Worm (Caenorhabditis elegans) whole organism, L4 larva: ENCODE measurements around the gene Y39A1A.24.

Experiments used
- F10B5.3 ChIP-seq: sonication (generic microtip); optimal IDR thresholded peaks from 2 replicates; lab custom pipeline; 2016; ENCODE audit warnings: mild to moderate bottlenecking, missing genetic modification characterization, missing compliant biosample characterization
- F44E2.7 ChIP-seq: fragments of 200-800 bp; sonication (Bioruptor generic); IDR thresholded peaks from 2 replicates; pipeline ENCODE4 v2.1.2; 2022; ENCODE audit warnings: missing genetic modification characterization, missing compliant biosample characterization
- F49E8.2 ChIP-seq: sonication (generic microtip); optimal IDR thresholded peaks from 2 replicates; lab custom pipeline; 2016; ENCODE audit warnings: missing compliant biosample characterization, mild to moderate bottlenecking, missing genetic modification characterization, borderline replicate concordance
- Y105C5A.15 ChIP-seq: fragments of 200-800 bp; sonication (Bioruptor generic); IDR thresholded peaks from 2 replicates; pipeline ENCODE4 v1.3.6; 2022; ENCODE audit warnings: missing genetic modification characterization, missing compliant biosample characterization
- ZK546.5 ChIP-seq, 2 experiments: sonication (generic microtip); optimal IDR thresholded peaks; 2 replicates each; lab custom pipeline; 2017; ENCODE audit warnings: missing biosample characterization in 2 of 2, missing genetic modification characterization in 2 of 2
- aha-1 ChIP-seq: fragments of 150-350 bp; peaks from one replicate; lab custom pipeline; 2014; ENCODE audit warnings: missing biosample characterization, missing genetic modification characterization
- ceh-28 ChIP-seq: fragments of 150-350 bp; optimal IDR thresholded peaks from 2 replicates; lab custom pipeline; 2014; ENCODE audit warnings: missing biosample characterization, missing genetic modification reagents, missing genetic modification characterization
- ceh-82 ChIP-seq: sonication (generic microtip); optimal IDR thresholded peaks from 2 replicates; lab custom pipeline; 2017; ENCODE audit warnings: missing biosample characterization, missing genetic modification characterization
- ctbp-1 ChIP-seq: fragments of 200-800 bp; sonication (Bioruptor generic); IDR thresholded peaks from 2 replicates; pipeline ENCODE4 v1.3.6; 2022; ENCODE audit warnings: missing genetic modification reagents, missing genetic modification characterization, missing compliant biosample characterization
- daf-16 ChIP-seq, 3 experiments: sonication (generic microtip); optimal IDR thresholded peaks; 2 replicates each; lab custom pipeline; 2016 to 2017; ENCODE audit warnings: missing genetic modification characterization in 3 of 3, missing genetic modification reagents in 3 of 3, mild to moderate bottlenecking in 2 of 3, missing compliant biosample characterization in 2 of 3, missing biosample characterization in 1 of 3, moderate library complexity in 1 of 3
- daf-8 ChIP-seq: fragments of 200-800 bp; sonication (Bioruptor generic); IDR thresholded peaks from 2 replicates; pipeline ENCODE4 v1.3.6; 2022; ENCODE audit warnings: missing genetic modification characterization, missing compliant biosample characterization
- dmd-6 ChIP-seq: fragments of 200-800 bp; sonication (Bioruptor generic); IDR thresholded peaks from 2 replicates; pipeline ENCODE4 v1.3.6; 2022; ENCODE audit warnings: missing genetic modification reagents, missing genetic modification characterization, missing compliant biosample characterization
- dmd-8 ChIP-seq: fragments of 200-800 bp; sonication (Bioruptor generic); IDR thresholded peaks from 2 replicates; pipeline ENCODE4 v1.3.6; 2022; ENCODE audit warnings: missing genetic modification characterization, missing compliant biosample characterization
- duxl-1 ChIP-seq: sonication (generic microtip); optimal IDR thresholded peaks from 2 replicates; lab custom pipeline; 2016; ENCODE audit warnings: mild to moderate bottlenecking, missing genetic modification characterization, moderate library complexity, missing compliant biosample characterization; ENCODE audit not compliant: poor library complexity
- fkh-10 ChIP-seq: fragments of 150-350 bp; optimal IDR thresholded peaks from 2 replicates; lab custom pipeline; 2014; ENCODE audit warnings: missing biosample characterization, missing genetic modification reagents, missing genetic modification characterization
- hlh-30 ChIP-seq: sonication (generic microtip); optimal IDR thresholded peaks from 2 replicates; lab custom pipeline; 2017; ENCODE audit warnings: antibody characterized with exemption, mild to moderate bottlenecking, missing genetic modification characterization, missing compliant biosample characterization; ENCODE audit not compliant: insufficient read depth
- lim-7 ChIP-seq: fragments of 200-800 bp; sonication (Bioruptor generic); IDR thresholded peaks from 2 replicates; pipeline ENCODE4 v1.3.6; 2022; ENCODE audit warnings: missing genetic modification characterization, missing compliant biosample characterization
- lin-1 ChIP-seq: fragments of 200-800 bp; sonication (Bioruptor generic); IDR thresholded peaks from 2 replicates; pipeline ENCODE4 v1.3.6; 2022; ENCODE audit warnings: missing genetic modification reagents, missing genetic modification characterization, missing compliant biosample characterization
- lin-29 ChIP-seq: fragments of 200-800 bp; sonication (Bioruptor generic); IDR thresholded peaks from 2 replicates; pipeline ENCODE4 v1.3.6; 2022; ENCODE audit warnings: missing genetic modification reagents, missing genetic modification characterization, missing compliant biosample characterization
- lir-3 ChIP-seq: sonication (generic microtip); optimal IDR thresholded peaks from 2 replicates; lab custom pipeline; 2016; ENCODE audit warnings: mild to moderate bottlenecking, missing genetic modification characterization, missing compliant biosample characterization
- lsy-2 ChIP-seq, 2 experiments: fragments of 150-350 bp in 1 of 2; sonication (generic microtip) in 1 of 2; optimal IDR thresholded peaks; 2 replicates each; lab custom pipeline; 2014 to 2017; ENCODE audit warnings: missing biosample characterization in 2 of 2, missing genetic modification characterization in 2 of 2
- mep-1 ChIP-seq: fragments of 150-350 bp; sonication (generic microtip); optimal IDR thresholded peaks from 3 replicates; lab custom pipeline; 2014; ENCODE audit warnings: missing biosample characterization, missing genetic modification characterization
- mes-2 ChIP-seq: sonication (generic microtip); optimal IDR thresholded peaks from 2 replicates; lab custom pipeline; 2016; ENCODE audit warnings: missing genotype, mild to moderate bottlenecking, missing genetic modification characterization, missing compliant biosample characterization; ENCODE audit not compliant: poor library complexity, severe bottlenecking
- nhr-11 ChIP-seq: fragments of 150-350 bp; optimal IDR thresholded peaks from 2 replicates; lab custom pipeline; 2014; ENCODE audit warnings: missing biosample characterization, missing genetic modification characterization
- nhr-41 ChIP-seq: fragments of 200-800 bp; sonication (Bioruptor generic); IDR thresholded peaks from 2 replicates; pipeline ENCODE4 v1.3.6; 2022; ENCODE audit warnings: missing genetic modification reagents, missing genetic modification characterization, missing compliant biosample characterization
- nhr-6 ChIP-seq: fragments of 150-350 bp; optimal IDR thresholded peaks from 2 replicates; lab custom pipeline; 2014; ENCODE audit warnings: missing biosample characterization, missing genetic modification characterization
- rbr-2 ChIP-seq: sonication (generic microtip); optimal IDR thresholded peaks from 2 replicates; lab custom pipeline; 2016; ENCODE audit warnings: missing genotype, missing genetic modification characterization, missing compliant biosample characterization
- saeg-2 ChIP-seq: fragments of 200-800 bp; sonication (Bioruptor generic); IDR thresholded peaks from 2 replicates; pipeline ENCODE4 v1.3.6; 2022; ENCODE audit warnings: missing genetic modification reagents, missing genetic modification characterization, missing compliant biosample characterization
- sdz-12 ChIP-seq: fragments of 200-800 bp; sonication (Bioruptor generic); optimal IDR thresholded peaks from 2 replicates; lab custom pipeline; 2018; ENCODE audit warnings: mild to moderate bottlenecking, missing genetic modification characterization, missing compliant biosample characterization
- skn-1 ChIP-seq: fragments of 150-350 bp; optimal IDR thresholded peaks from 2 replicates; lab custom pipeline; 2014; ENCODE audit warnings: missing biosample characterization, missing genetic modification characterization
- spr-3 ChIP-seq: fragments of 200-800 bp; sonication (Bioruptor generic); optimal IDR thresholded peaks from 2 replicates; lab custom pipeline; 2018; ENCODE audit warnings: mild to moderate bottlenecking, missing genetic modification characterization, missing compliant biosample characterization
- unc-130 ChIP-seq: sonication (generic microtip); optimal IDR thresholded peaks from 2 replicates; lab custom pipeline; 2016; ENCODE audit warnings: missing genetic modification reagents, missing genetic modification characterization, missing compliant biosample characterization
- unc-62 ChIP-seq, 3 experiments: fragments of 150-350 bp in 1 of 3; sonication (generic microtip); optimal IDR thresholded peaks in 2 of 3; peaks in 1 of 3; 1 replicate in 1 of 3; 2 replicates in 2 of 3; lab custom pipeline; 2014 to 2017; ENCODE audit warnings: missing biosample characterization in 3 of 3, missing genetic modification characterization in 3 of 3, missing genetic modification reagents in 3 of 3, missing genotype in 1 of 3
- zip-2 ChIP-seq: fragments of 150-350 bp; optimal IDR thresholded peaks from 2 replicates; lab custom pipeline; 2014; ENCODE audit warnings: missing biosample characterization, missing genetic modification characterization

Y39A1A.24 gene

DNA sequence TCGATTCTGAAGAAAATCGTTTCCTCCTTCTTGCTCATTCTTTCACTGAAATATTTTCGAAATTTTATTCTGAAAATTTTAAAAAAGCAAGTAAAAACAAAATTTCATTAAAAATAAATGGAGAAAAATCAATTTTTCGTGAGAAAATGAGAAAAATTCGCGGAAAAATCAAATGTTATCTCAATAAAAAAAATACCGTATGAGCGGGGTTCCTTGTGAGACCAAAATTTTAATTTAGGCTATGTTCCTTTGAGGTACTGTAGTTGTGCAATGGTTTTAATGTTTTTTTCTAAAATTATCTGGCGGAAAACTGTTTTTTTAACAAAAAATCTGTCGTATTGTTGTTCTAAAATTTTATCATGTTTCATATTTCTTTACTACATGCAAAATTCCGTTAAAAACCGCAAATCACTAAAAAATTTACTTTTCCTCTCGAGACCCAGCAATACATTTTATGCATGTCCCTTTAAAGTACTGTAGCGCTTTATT, 12.3 kb upstream of the Y39A1A.24 start, which contains the start of gene epg-6:
Gene epg-6, minus strand, starts transcription at position 51 of the 489 bp plus-strand sequence.
- TF ChIP-seq rbr-2 (tag; lab: Kevin White, UChicago) (no peak), lsy-2 (tag; optimal IDR thresholded peaks at IDR 0.05; lab: Kevin White, UChicago) (peak in 1 of 2 experiments; percentile 28), unc-130 (GFP tag; lab: Kevin White, UChicago) (peak; percentile 68), F49E8.2 (tag; lab: Kevin White, UChicago) (peak; percentile 67)

ce11 chrIII:10600894-10601293, 11.5 kb upstream of the Y39A1A.24 start:
- TF ChIP-seq nhr-11 (tag; lab: Kevin White, UChicago): peak; percentile 14
- no peak for TF ChIP-seq skn-1

DNA sequence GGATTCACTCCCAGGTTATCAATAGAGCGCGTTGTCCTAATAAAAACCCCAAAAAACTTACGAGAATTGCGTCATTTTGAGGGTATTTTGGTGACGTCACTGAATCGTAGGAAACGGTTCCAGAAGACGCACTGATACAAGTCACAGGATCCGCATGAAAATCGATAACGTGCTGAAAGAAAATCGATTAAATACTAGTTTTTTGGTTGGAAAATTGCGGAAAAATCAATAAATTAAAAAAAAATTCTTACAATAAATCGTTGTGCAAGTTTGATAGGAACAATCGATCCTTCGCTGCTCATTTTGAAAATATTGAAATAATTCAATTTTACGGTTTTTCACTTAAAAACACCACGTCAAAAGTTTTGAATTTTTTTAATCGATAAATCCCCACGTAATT, 9.2 kb upstream of the Y39A1A.24 start, which contains the start of gene Y39A1A.2:
Gene Y39A1A.2, minus strand, starts transcription at position 319 of the 400 bp plus-strand sequence.
- TF ChIP-seq lir-3 (no peak), ceh-28 (tag; lab: Kevin White, UChicago) (peak; percentile 75)

ce11 chrIII:10604325-10604724, 8.1 kb upstream of the Y39A1A.24 start:
- TF ChIP-seq sdz-12 (GFP tag; lab: Kevin White, UChicago) (no peak), duxl-1 (tag; lab: Kevin White, UChicago) (no peak), aha-1 (tag; lab: Kevin White, UChicago) (peak; percentile 46), unc-62 (GFP tag; optimal IDR thresholded peaks at IDR 0.05 in 1 of 2; lab: Kevin White, UChicago) (peak in 1 of 2 experiments; percentile 28), unc-62 (tag; optimal IDR thresholded peaks at IDR 0.05; lab: Kevin White, UChicago) (no peak), hlh-30 (tag; lab: Kevin White, UChicago) (peak; percentile 44), lsy-2 (tag; optimal IDR thresholded peaks at IDR 0.05; lab: Kevin White, UChicago) (peak in 1 of 2 experiments; percentile 19), nhr-41 (no peak), nhr-11 (tag; lab: Kevin White, UChicago) (peak; percentile 7), lin-1 (GFP tag; lab: Robert Waterston, UW) (no peak), zip-2 (tag; lab: Kevin White, UChicago) (no peak), ctbp-1 (0 out of 2 replicates have a peak, but pooled peaks have one; percentile 35)

DNA sequence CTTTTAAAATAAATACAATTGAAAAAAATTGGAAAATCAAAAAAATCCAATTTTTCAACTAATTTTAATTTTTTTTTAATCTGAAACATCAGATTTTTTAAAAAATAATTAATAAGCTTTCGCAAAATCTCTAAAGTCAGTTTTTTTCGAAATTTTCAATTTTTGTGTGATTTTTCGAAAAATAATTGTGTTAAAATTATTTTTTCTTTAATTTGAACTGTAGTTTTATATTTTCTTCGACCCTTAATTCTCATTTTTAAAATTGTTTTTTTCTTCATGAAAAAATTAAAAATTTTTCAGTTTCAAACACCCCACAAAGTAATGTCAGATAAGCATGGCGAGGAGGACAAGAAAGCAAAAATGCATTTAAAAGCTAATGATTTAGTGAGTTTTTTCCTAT, 7.4 kb upstream of the Y39A1A.24 start, which contains the start of gene rabx-5:
Gene rabx-5, plus strand, starts transcription at position 301 of the 400 bp plus-strand sequence.
- no peak for TF ChIP-seq rbr-2 (tag; lab: Kevin White, UChicago)
- TF ChIP-seq dmd-8 (GFP tag; lab: Robert Waterston, UW): no peak
- TF ChIP-seq saeg-2: no peak
- no peak for TF ChIP-seq Y105C5A.15 (GFP tag; lab: Robert Waterston, UW)

DNA sequence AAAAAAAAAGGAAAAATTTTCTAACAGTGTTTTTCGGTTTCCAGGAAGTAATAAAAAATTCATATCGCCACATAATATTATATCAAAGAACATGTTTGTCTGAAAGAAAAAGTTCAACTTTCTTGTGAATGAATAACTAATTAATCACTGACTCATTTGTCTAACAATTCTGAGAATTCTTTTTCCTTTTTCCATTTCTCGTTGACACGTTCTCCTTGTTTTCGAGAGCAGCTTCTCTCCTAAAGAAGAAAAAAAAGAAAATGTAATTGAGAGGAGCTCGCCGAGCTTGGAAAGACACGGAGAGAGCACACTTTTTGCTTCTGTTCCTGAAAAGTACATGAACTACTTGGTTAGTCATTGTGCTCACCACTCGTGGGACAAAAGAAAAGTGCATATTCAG, 4.3 kb upstream of the Y39A1A.24 start:
- TF ChIP-seq dmd-6 (no peak), ZK546.5 (tag; optimal IDR thresholded peaks at IDR 0.05; lab: Kevin White, UChicago) (no peak), daf-8 (no peak), aha-1 (tag; lab: Kevin White, UChicago) (peak; percentile 92), fkh-10 (peak; percentile 4), lim-7 (no peak), lsy-2 (tag; optimal IDR thresholded peaks at IDR 0.05; lab: Kevin White, UChicago) (peak in 1 of 2 experiments; percentile 15), spr-3 (GFP tag; lab: Kevin White, UChicago) (no peak), mes-2 (tag; lab: Kevin White, UChicago) (no peak), nhr-6 (tag; lab: Kevin White, UChicago) (no peak), F44E2.7 (no peak), lin-29 (GFP tag; lab: Robert Waterston, UW) (no peak), daf-16 (GFP tag; optimal IDR thresholded peaks at IDR 0.05; lab: Kevin White, UChicago) (no peak), daf-16 (tag; optimal IDR thresholded peaks at IDR 0.05; lab: Kevin White, UChicago) (peak; percentile 2), mep-1 (tag; lab: Kevin White, UChicago) (no peak), F49E8.2 (tag; lab: Kevin White, UChicago) (no peak), F10B5.3 (tag; lab: Kevin White, UChicago) (no peak), ceh-82 (tag; lab: Kevin White, UChicago) (no peak), skn-1 (no peak)
- TF ChIP-seq, all 104 proteins: peak for 4
